Worm (Caenorhabditis elegans): ENCODE data around the gene ztf-17.

The ztf-17 gene

ce11 chrII:7887295-7887694, 17.3 kb upstream of the ztf-17 start (continued):
- peak; percentile 22 for TF ChIP-seq jun-1 (tag; optimal IDR thresholded peaks at IDR 0.05)
- TF ChIP-seq fkh-10 (GFP tag; optimal IDR thresholded peaks at IDR 0.05) = peak; percentile 69
- peak; percentile 19 for TF ChIP-seq skn-1 (tag; optimal IDR thresholded peaks at IDR 0.05)

- peak; percentile 31 for TF ChIP-seq fkh-10 (GFP tag; optimal IDR thresholded peaks at IDR 0.05)
- no peak for TF ChIP-seq nhr-77 (tag; optimal IDR thresholded peaks at IDR 0.05)
- no peak for TF ChIP-seq nhr-237 (tag; optimal IDR thresholded peaks at IDR 0.05)
- no peak for TF ChIP-seq daf-12 (tag; optimal IDR thresholded peaks at IDR 0.05)
- no peak for TF ChIP-seq R02D3.7 (tag; optimal IDR thresholded peaks at IDR 0.05)
- no peak for TF ChIP-seq ztf-11 (tag; optimal IDR thresholded peaks at IDR 0.05)
- peak; percentile 18 for TF ChIP-seq hmg-11 (tag; optimal IDR thresholded peaks at IDR 0.05)
- TF ChIP-seq mml-1 (tag; optimal IDR thresholded peaks at IDR 0.05) = no peak
- no peak for TF ChIP-seq mdl-1 (tag; optimal IDR thresholded peaks at IDR 0.05)
- TF ChIP-seq skn-1 (tag; optimal IDR thresholded peaks at IDR 0.05) = no peak
- TF ChIP-seq eor-1 (tag; optimal IDR thresholded peaks at IDR 0.05) = no peak
- peak; percentile 74 for TF ChIP-seq nfya-1 (tag; optimal IDR thresholded peaks at IDR 0.05; ENCODE audit: insufficient read depth)
- peak; percentile 40 for TF ChIP-seq sea-2 (GFP tag; optimal IDR thresholded peaks at IDR 0.05)
- TF ChIP-seq nhr-67 (tag; optimal IDR thresholded peaks at IDR 0.05) = no peak
- no peak for TF ChIP-seq fkh-2 (tag; optimal IDR thresholded peaks at IDR 0.05)
- no peak for TF ChIP-seq ZK546.5 (tag; optimal IDR thresholded peaks at IDR 0.05)
- TF ChIP-seq nhr-43 (tag; optimal IDR thresholded peaks at IDR 0.05; ENCODE audit: poor library complexity, severe bottlenecking) = no peak
- no peak for TF ChIP-seq egl-27 (tag; optimal IDR thresholded peaks at IDR 0.05)
- TF ChIP-seq unc-62 (GFP tag; optimal IDR thresholded peaks at IDR 0.05) = no peak
- TF ChIP-seq lsy-12 (tag; optimal IDR thresholded peaks at IDR 0.05) = no peak
- peak; percentile 60 for TF ChIP-seq lin-39 (tag; optimal IDR thresholded peaks at IDR 0.05)
- TF ChIP-seq jun-1 (tag; optimal IDR thresholded peaks at IDR 0.05) = no peak
- no peak for TF ChIP-seq ceh-9 (tag; optimal IDR thresholded peaks at IDR 0.05)
These were observed 14.9 kb upstream of the ztf-17 start for ce11 chrII:7884898-7885297.

ce11 chrII:7880373-7880862, 10.5 kb upstream of the ztf-17 start, which contains the start of gene perm-1:
Gene perm-1 (plus strand): TSS chrII:7880812.
- TF ChIP-seq snpc-4 (tag; optimal IDR thresholded peaks at IDR 0.05) = no peak
- TF ChIP-seq unc-62 (GFP tag; optimal IDR thresholded peaks at IDR 0.05) = no peak
- TF ChIP-seq nhr-23 (tag; optimal IDR thresholded peaks at IDR 0.05) = no peak
- no peak for TF ChIP-seq hmg-11 (tag; optimal IDR thresholded peaks at IDR 0.05)
- TF ChIP-seq mml-1 (tag; optimal IDR thresholded peaks at IDR 0.05) = no peak
- no peak for TF ChIP-seq unc-39 (tag; optimal IDR thresholded peaks at IDR 0.05)
- no peak for TF ChIP-seq nhr-25 (tag; optimal IDR thresholded peaks at IDR 0.05)
- TF ChIP-seq ceh-28 (tag; optimal IDR thresholded peaks at IDR 0.05) = no peak
- TF ChIP-seq nhr-11 (tag; optimal IDR thresholded peaks at IDR 0.05) = no peak
- no peak for TF ChIP-seq ceh-16 (tag; optimal IDR thresholded peaks at IDR 0.05)
- no peak for TF ChIP-seq jun-1 (tag; optimal IDR thresholded peaks at IDR 0.05)
- no peak for TF ChIP-seq daf-12 (tag; optimal IDR thresholded peaks at IDR 0.05)
- TF ChIP-seq lsy-12 (tag; optimal IDR thresholded peaks at IDR 0.05) = no peak
- TF ChIP-seq nhr-43 (tag; optimal IDR thresholded peaks at IDR 0.05; ENCODE audit: poor library complexity, severe bottlenecking) = no peak
- TF ChIP-seq pqm-1 (tag; optimal IDR thresholded peaks at IDR 0.05) = no peak

ce11 chrII:7879266-7879718, 9.3 kb upstream of the ztf-17 start, which contains the start of the genes vha-4 and T01H3.5:
Gene vha-4 (minus strand): TSS chrII:7879316.
Gene T01H3.5 (plus strand): TSS chrII:7879616.
- TF ChIP-seq lin-15B (tag; optimal IDR thresholded peaks at IDR 0.05) (peak; percentile 4), ceh-28 (tag; optimal IDR thresholded peaks at IDR 0.05) (no peak), elt-3 (tag; optimal IDR thresholded peaks at IDR 0.05) (no peak), nhr-12 (tag; optimal IDR thresholded peaks at IDR 0.05) (no peak), nhr-237 (tag; optimal IDR thresholded peaks at IDR 0.05) (no peak), hmg-11 (tag; optimal IDR thresholded peaks at IDR 0.05) (peak; percentile 52), egl-5 (tag; optimal IDR thresholded peaks at IDR 0.05) (no peak)

Measured in whole organism, L3 larva.